Fruit fly (Drosophila melanogaster) whole organism, wandering third instar larva: Measurements from ENCODE around the gene CG32857.

ENCODE experiments used
- Abd-B ChIP-seq: fragments of >200 bp; optimal IDR thresholded peaks from 2 replicates; lab custom pipeline; 2017; ENCODE audit warnings: missing biosample characterization, missing genetic modification characterization
- GATAd ChIP-seq: sonication (Bioruptor generic); optimal IDR thresholded peaks from 2 replicates; lab custom pipeline; 2016; ENCODE audit warnings: missing biosample characterization, missing genetic modification characterization
- Hnf4 ChIP-seq: fragments of 200-800 bp; sonication (Bioruptor generic); optimal IDR thresholded peaks from 2 replicates; lab custom pipeline; 2016; ENCODE audit warnings: missing biosample characterization, mild to moderate bottlenecking, missing genetic modification characterization
- Myc ChIP-seq: fragments of >200 bp; optimal IDR thresholded peaks from 2 replicates; lab custom pipeline; 2017
- OdsH ChIP-seq: fragments of 200-800 bp; sonication (Bioruptor generic); optimal IDR thresholded peaks from 2 replicates; lab custom pipeline; 2016; ENCODE audit warnings: missing biosample characterization, mild to moderate bottlenecking, missing genetic modification characterization
- brk ChIP-seq: fragments of 200-800 bp; sonication (Bioruptor generic); optimal IDR thresholded peaks from 2 replicates; lab custom pipeline; 2016; ENCODE audit warnings: missing biosample characterization, mild to moderate bottlenecking, missing genetic modification characterization
- dsf ChIP-seq: sonication (Bioruptor generic); optimal IDR thresholded peaks from 2 replicates; lab custom pipeline; 2016; ENCODE audit warnings: missing biosample characterization, missing genetic modification characterization, borderline replicate concordance
- h ChIP-seq: fragments of 200-800 bp; sonication (Bioruptor generic); optimal IDR thresholded peaks from 3 replicates; lab custom pipeline; 2016; ENCODE audit warnings: missing biosample characterization, mild to moderate bottlenecking, missing genetic modification characterization
- sage ChIP-seq: fragments of 200-800 bp; sonication (Bioruptor generic); optimal IDR thresholded peaks from 2 replicates; lab custom pipeline; 2016; ENCODE audit warnings: missing biosample characterization, mild to moderate bottlenecking, missing genetic modification characterization
- usp ChIP-seq: fragments of >200 bp; optimal IDR thresholded peaks from 2 replicates; lab custom pipeline; 2017; ENCODE audit warnings: missing biosample characterization, missing genetic modification characterization

DNA sequence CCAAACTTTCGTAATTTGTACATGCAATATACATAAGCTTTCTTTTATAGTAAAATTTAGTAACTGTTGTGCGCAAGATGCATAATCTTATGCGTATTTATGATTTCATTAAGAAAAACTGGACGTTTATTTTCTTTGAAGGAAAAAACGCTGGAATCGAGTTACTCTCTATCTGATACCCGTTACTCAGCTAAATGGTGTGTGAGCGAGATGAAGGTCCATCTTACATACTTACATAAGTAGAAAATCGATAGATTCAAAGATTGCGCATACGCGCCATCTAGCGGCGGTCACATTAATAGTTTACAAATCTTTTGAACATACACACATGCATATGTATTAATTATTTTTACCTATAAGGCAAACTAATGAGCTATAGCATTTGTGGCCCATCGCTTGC is 11.9 kb downstream of the CG32857 start:
- TF ChIP-seq Abd-B (no peak), dsf (GFP tag; lab: Kevin White, UChicago) (no peak), Hnf4 (GFP tag; lab: Kevin White, UChicago) (no peak), GATAd (no peak), brk (GFP tag; lab: Kevin White, UChicago) (no peak), h (GFP tag; lab: Kevin White, UChicago) (no peak), OdsH (GFP tag; lab: Kevin White, UChicago) (no peak), sage (GFP tag; lab: Kevin White, UChicago) (no peak), usp (GFP tag; lab: Kevin White, UChicago) (no peak), Myc (no peak)
